Worm (Caenorhabditis elegans): ENCODE results near the gene K02E10.7.

DNA sequence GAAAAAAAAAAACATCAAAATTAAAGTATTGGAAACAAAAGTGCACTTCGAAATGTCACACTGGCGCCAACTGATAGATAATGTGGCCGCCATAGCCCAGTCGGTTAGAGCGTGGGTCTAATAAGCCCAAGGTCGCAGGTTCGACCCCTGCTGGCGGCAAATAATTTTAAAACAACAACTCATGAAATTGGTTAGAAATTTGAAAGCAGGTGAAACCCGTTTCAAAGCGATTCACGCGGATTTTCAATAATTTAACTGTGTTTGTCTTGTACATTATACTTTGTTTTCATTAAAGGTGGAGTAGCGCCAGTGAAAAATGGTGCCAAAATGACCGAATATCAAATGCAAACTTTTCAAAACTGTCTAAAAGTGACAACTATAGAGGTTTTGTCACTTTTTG, 22.9 kb upstream of the K02E10.7 start:
- no peak for TF ChIP-seq hrde-1 (tag; optimal IDR thresholded peaks at IDR 0.05; ENCODE audit: borderline replicate concordance)
- TF ChIP-seq nfya-1 (tag; optimal IDR thresholded peaks at IDR 0.05; ENCODE audit: borderline replicate concordance, insufficient read depth) = no peak
- TF ChIP-seq madf-3 (GFP tag; IDR thresholded peaks at IDR 0.05) = no peak
- peak; percentile 51 to 61 for TF ChIP-seq let-607 (tag; optimal IDR thresholded peaks at IDR 0.05)
- TF ChIP-seq cebp-2 (GFP tag; IDR thresholded peaks at IDR 0.05) = 0 out of 2 replicates have a peak, but pooled peaks have one; percentile 12
